Fruit fly (Drosophila melanogaster): ENCODE results near the gene cnc.

DNA sequence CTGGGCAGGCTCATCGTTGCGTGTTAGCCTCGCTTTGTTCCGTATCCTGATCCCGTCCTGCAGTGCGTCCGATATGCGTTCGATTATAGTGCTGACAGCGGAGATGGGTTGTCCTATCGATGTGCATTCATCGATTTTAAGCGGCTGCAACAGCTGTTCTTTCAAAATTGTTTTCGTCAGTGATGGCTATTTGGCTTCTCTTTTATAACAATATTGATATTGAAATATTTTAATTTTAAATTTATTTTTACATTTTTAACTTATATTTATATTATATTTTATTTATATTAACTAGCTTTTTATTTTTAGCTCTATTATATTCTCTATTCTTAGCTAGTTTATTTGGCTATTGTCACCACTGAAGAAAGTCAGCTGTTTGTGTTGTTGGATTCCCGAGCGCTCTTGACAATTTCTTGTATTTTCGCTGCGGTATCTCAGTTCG lies 31.5 kb upstream of the cnc start, which contains the start of the genes wda and Pex11c:
- TF ChIP-seq CG8478 (optimal IDR thresholded peaks at IDR 0.05) (no peak), CTCF (optimal IDR thresholded peaks at IDR 0.05) (no peak)
